Worm (Caenorhabditis elegans) whole organism, L1 larva: ENCODE measurements around the gene golg-4.

ENCODE experiments used
- C04F5.9 ChIP-seq: sonication (generic microtip); optimal IDR thresholded peaks from 2 replicates; lab custom pipeline; 2016; ENCODE audit warnings: missing genetic modification characterization, missing compliant biosample characterization
- Y116A8C.19 ChIP-seq: sonication (generic microtip); optimal IDR thresholded peaks from 2 replicates; lab custom pipeline; 2016; ENCODE audit warnings: missing compliant biosample characterization, missing genetic modification characterization, borderline replicate concordance
- alr-1 ChIP-seq: fragments of 200-800 bp; sonication (Bioruptor generic); optimal IDR thresholded peaks from 2 replicates; lab custom pipeline; 2018; ENCODE audit warnings: borderline replicate concordance, mild to moderate bottlenecking, missing genetic modification characterization, missing compliant biosample characterization
- blmp-1 ChIP-seq: fragments of 150-350 bp; optimal IDR thresholded peaks from 2 replicates; lab custom pipeline; 2014; ENCODE audit warnings: missing biosample characterization, missing genetic modification characterization
- ceh-82 ChIP-seq, 3 experiments: fragments of 150-350 bp in 1 of 3; sonication (generic microtip) in 2 of 3; optimal IDR thresholded peaks; 2 replicates each; lab custom pipeline; 2014 to 2017; ENCODE audit warnings: missing biosample characterization in 3 of 3, missing genetic modification characterization in 3 of 3
- ceh-88 ChIP-seq: fragments of 200-800 bp; sonication (Bioruptor generic); IDR thresholded peaks from 2 replicates; pipeline ENCODE4 v1.3.6; 2022; ENCODE audit warnings: missing genetic modification characterization, missing compliant biosample characterization
- ceh-90 ChIP-seq: sonication (generic microtip); optimal IDR thresholded peaks from 2 replicates; lab custom pipeline; 2016; ENCODE audit warnings: missing genetic modification characterization, missing compliant biosample characterization
- dpl-1 ChIP-seq, 3 experiments: fragments of 150-350 bp in 2 of 3; sonication (generic microtip) in 1 of 3; optimal IDR thresholded peaks; 2 replicates each; lab custom pipeline; 2014 to 2017; ENCODE audit warnings: missing biosample characterization in 3 of 3, missing genetic modification characterization in 3 of 3, missing genetic modification reagents in 3 of 3
- dsc-1 ChIP-seq: sonication (generic microtip); optimal IDR thresholded peaks from 2 replicates; lab custom pipeline; 2016; ENCODE audit warnings: mild to moderate bottlenecking, missing genetic modification characterization, missing compliant biosample characterization
- efl-1 ChIP-seq, 4 experiments: fragments of 150-350 bp; optimal IDR thresholded peaks in 3 of 4; peaks in 1 of 4; 1 replicate in 1 of 4; 2 replicates in 3 of 4; lab custom pipeline; 2014; ENCODE audit warnings: missing biosample characterization in 2 of 4, missing genetic modification characterization in 2 of 4, missing genetic modification reagents in 2 of 4
- elt-2 ChIP-seq: sonication (generic microtip); optimal IDR thresholded peaks from 2 replicates; lab custom pipeline; 2016; ENCODE audit warnings: missing genetic modification characterization, mild to moderate bottlenecking, inconsistent platforms, missing compliant biosample characterization, missing genetic modification reagents
- elt-3 ChIP-seq, 6 experiments: fragments of 150-350 bp in 1 of 6; sonication (generic microtip); optimal IDR thresholded peaks; 2 replicates each; lab custom pipeline; 2017 to 2018; ENCODE audit warnings: missing biosample characterization in 6 of 6, missing genetic modification characterization in 6 of 6, inconsistent platforms in 1 of 6
- fkh-10 ChIP-seq: sonication (generic microtip); optimal IDR thresholded peaks from 2 replicates; lab custom pipeline; 2017; ENCODE audit warnings: missing biosample characterization, missing genetic modification reagents, missing genetic modification characterization
- fos-1 ChIP-seq: fragments of 150-350 bp; optimal IDR thresholded peaks from 2 replicates; lab custom pipeline; 2014; ENCODE audit warnings: missing biosample characterization, missing genetic modification characterization
- hlh-17 ChIP-seq: fragments of 200-800 bp; sonication (Bioruptor generic); optimal IDR thresholded peaks from 2 replicates; lab custom pipeline; 2018; ENCODE audit warnings: missing genetic modification characterization, mild to moderate bottlenecking, missing compliant biosample characterization, moderate library complexity, borderline replicate concordance
- hlh-4 ChIP-seq: sonication (generic microtip); optimal IDR thresholded peaks from 2 replicates; lab custom pipeline; 2016; ENCODE audit warnings: mild to moderate bottlenecking, missing genetic modification characterization, missing compliant biosample characterization
- irx-1 ChIP-seq: sonication (generic microtip); optimal IDR thresholded peaks from 2 replicates; lab custom pipeline; 2016; ENCODE audit warnings: missing genetic modification characterization, missing compliant biosample characterization
- isw-1 ChIP-seq: fragments of 200-800 bp; sonication (Bioruptor generic); IDR thresholded peaks from 2 replicates; pipeline ENCODE4 v1.3.6; 2022; ENCODE audit warnings: missing genetic modification characterization, missing compliant biosample characterization
- lin-13 ChIP-seq: fragments of 150-350 bp; optimal IDR thresholded peaks from 2 replicates; lab custom pipeline; 2014; ENCODE audit warnings: missing biosample characterization, missing genetic modification reagents, missing genetic modification characterization
- lin-14 ChIP-seq: fragments of 200-800 bp; sonication (Bioruptor generic); optimal IDR thresholded peaks from 2 replicates; lab custom pipeline; 2018; ENCODE audit warnings: mild to moderate bottlenecking, missing genetic modification characterization, moderate library complexity, missing compliant biosample characterization
- lin-35 ChIP-seq, 2 experiments: fragments of 150-350 bp; optimal IDR thresholded peaks; 2 replicates each; lab custom pipeline; 2014; ENCODE audit warnings: missing biosample characterization in 2 of 2, missing genetic modification characterization in 2 of 2, missing genetic modification reagents in 2 of 2
- lin-39 ChIP-seq: fragments of 150-350 bp; optimal IDR thresholded peaks from 2 replicates; lab custom pipeline; 2014; ENCODE audit warnings: missing biosample characterization, missing genetic modification reagents, missing genetic modification characterization
- lsy-2 ChIP-seq, 2 experiments: fragments of 150-350 bp; optimal IDR thresholded peaks; 2 replicates each; lab custom pipeline; 2014; ENCODE audit warnings: missing biosample characterization in 2 of 2, missing genetic modification characterization in 2 of 2
- mab-9 ChIP-seq: fragments of 200-800 bp; sonication (Bioruptor generic); IDR thresholded peaks from 2 replicates; pipeline ENCODE4 v1.3.6; 2022; ENCODE audit warnings: missing genetic modification reagents, missing genetic modification characterization, missing compliant biosample characterization
- mef-2 ChIP-seq: fragments of 150-350 bp; optimal IDR thresholded peaks from 2 replicates; lab custom pipeline; 2014; ENCODE audit warnings: missing biosample characterization, missing genetic modification characterization
- nhr-11 ChIP-seq: fragments of 150-350 bp; optimal IDR thresholded peaks from 2 replicates; lab custom pipeline; 2014; ENCODE audit warnings: missing biosample characterization, missing genetic modification characterization
- nhr-12 ChIP-seq: sonication (generic microtip); optimal IDR thresholded peaks from 2 replicates; lab custom pipeline; 2017; ENCODE audit warnings: missing biosample characterization, missing genetic modification characterization
- nhr-19 ChIP-seq: fragments of 200-800 bp; sonication (Bioruptor generic); conservative IDR thresholded peaks from 2 replicates; pipeline ENCODE4 v1.3.6; 2022; ENCODE audit warnings: missing genetic modification characterization, missing compliant biosample characterization
- nhr-20 ChIP-seq: sonication (generic microtip); optimal IDR thresholded peaks from 2 replicates; lab custom pipeline; 2016; ENCODE audit warnings: mild to moderate bottlenecking, missing genetic modification characterization, missing compliant biosample characterization
- nhr-71 ChIP-seq: sonication (generic microtip); optimal IDR thresholded peaks from 2 replicates; lab custom pipeline; 2016; ENCODE audit warnings: mild to moderate bottlenecking, missing genetic modification characterization, moderate library complexity, missing compliant biosample characterization
- nhr-76 ChIP-seq: sonication (generic microtip); optimal IDR thresholded peaks from 2 replicates; lab custom pipeline; 2017; ENCODE audit warnings: missing biosample characterization, missing genetic modification characterization
- nhr-77 ChIP-seq: fragments of 150-350 bp; optimal IDR thresholded peaks from 2 replicates; lab custom pipeline; 2014; ENCODE audit warnings: missing biosample characterization, missing genetic modification characterization
- nhr-90 ChIP-seq: sonication (generic microtip); optimal IDR thresholded peaks from 2 replicates; lab custom pipeline; 2016; ENCODE audit warnings: mild to moderate bottlenecking, missing genetic modification characterization, missing compliant biosample characterization; ENCODE audit not compliant: poor library complexity
- pag-3 ChIP-seq: sonication (generic microtip); optimal IDR thresholded peaks from 2 replicates; lab custom pipeline; 2017; ENCODE audit warnings: missing genetic modification characterization, mild to moderate bottlenecking, missing compliant biosample characterization, antibody characterized with exemption, borderline replicate concordance; ENCODE audit not compliant: insufficient read depth
- pqm-1 ChIP-seq: sonication (generic microtip); optimal IDR thresholded peaks from 3 replicates; lab custom pipeline; 2017; ENCODE audit warnings: missing biosample characterization, missing genetic modification characterization
- snu-23 ChIP-seq: sonication (generic microtip); optimal IDR thresholded peaks from 2 replicates; lab custom pipeline; 2016; ENCODE audit warnings: missing genetic modification characterization, missing compliant biosample characterization
- sup-37 ChIP-seq: fragments of 200-800 bp; sonication (Bioruptor generic); optimal IDR thresholded peaks from 2 replicates; lab custom pipeline; 2018; ENCODE audit warnings: mild to moderate bottlenecking, missing genetic modification characterization, missing compliant biosample characterization
- swsn-7 ChIP-seq: sonication (generic microtip); optimal IDR thresholded peaks from 2 replicates; lab custom pipeline; 2016; ENCODE audit warnings: missing genetic modification characterization, missing compliant biosample characterization
- tbx-2 ChIP-seq: sonication (generic microtip); optimal IDR thresholded peaks from 2 replicates; lab custom pipeline; 2016; ENCODE audit warnings: missing genetic modification characterization, missing compliant biosample characterization
- unc-130 ChIP-seq: fragments of 150-350 bp; optimal IDR thresholded peaks from 2 replicates; lab custom pipeline; 2017; ENCODE audit warnings: missing biosample characterization, missing genetic modification characterization, inconsistent platforms
- unc-86 ChIP-seq: sonication (generic microtip); optimal IDR thresholded peaks from 2 replicates; lab custom pipeline; 2016; ENCODE audit warnings: missing genetic modification characterization, missing compliant biosample characterization
- unc-98 ChIP-seq: fragments of 200-800 bp; sonication (Bioruptor generic); IDR thresholded peaks from 2 replicates; pipeline ENCODE4 v1.3.6; 2022; ENCODE audit warnings: missing genetic modification characterization, missing compliant biosample characterization
- vab-15 ChIP-seq: sonication (generic microtip); optimal IDR thresholded peaks from 2 replicates; lab custom pipeline; 2017; ENCODE audit warnings: missing genotype, mild to moderate bottlenecking, missing genetic modification characterization, missing compliant biosample characterization
- xbp-1 ChIP-seq: sonication (generic microtip); optimal IDR thresholded peaks from 2 replicates; lab custom pipeline; 2016; ENCODE audit warnings: missing genetic modification characterization, missing compliant biosample characterization
- zip-4 ChIP-seq: fragments of 200-800 bp; sonication (Bioruptor generic); optimal IDR thresholded peaks from 2 replicates; lab custom pipeline; 2018; ENCODE audit warnings: mild to moderate bottlenecking, missing genetic modification characterization, moderate library complexity, missing compliant biosample characterization

Gene golg-4

DNA sequence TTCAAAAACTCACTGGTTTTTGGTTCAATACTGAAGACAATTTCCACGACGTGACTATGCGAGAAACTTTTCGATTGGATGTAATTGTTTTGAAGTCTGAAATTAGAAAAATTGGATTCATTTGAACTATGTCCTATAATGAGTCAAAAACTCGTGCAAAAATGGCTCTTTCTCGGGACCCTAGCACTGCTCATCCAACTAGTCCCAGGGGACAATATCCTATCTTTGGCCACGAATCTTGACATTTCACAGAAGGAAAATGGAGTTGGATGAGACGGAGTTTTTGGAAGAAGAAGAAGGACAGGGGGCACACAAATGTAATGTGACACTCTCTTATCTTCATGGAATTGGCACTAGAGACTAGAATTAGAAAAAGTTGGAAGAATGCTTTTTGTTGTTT is 23.5 kb upstream of the golg-4 start:
- no peak for TF ChIP-seq nhr-11 (tag; lab: Kevin White, UChicago)
- TF ChIP-seq alr-1 (tag; lab: Kevin White, UChicago): no peak
- TF ChIP-seq tbx-2 (tag; lab: Kevin White, UChicago): peak; percentile 19
- peak; percentile 44 for TF ChIP-seq lin-14

ce11 chrIII:3382465-3382864 is 22.9 kb upstream of the golg-4 start:
- TF ChIP-seq Y116A8C.19 (tag; lab: Kevin White, UChicago) (no peak), pqm-1 (tag; lab: Kevin White, UChicago) (no peak), lin-39 (no peak), isw-1 (GFP tag; lab: Robert Waterston, UW) (no peak), swsn-7 (tag; lab: Kevin White, UChicago) (no peak), nhr-19 (no peak), blmp-1 (no peak), mef-2 (tag; lab: Kevin White, UChicago) (no peak), nhr-76 (tag; lab: Kevin White, UChicago) (no peak), dpl-1 (GFP tag; optimal IDR thresholded peaks at IDR 0.05; lab: Kevin White, UChicago) (no peak), unc-130 (tag; lab: Kevin White, UChicago) (no peak), fos-1 (tag; lab: Kevin White, UChicago) (no peak), sup-37 (GFP tag; lab: Kevin White, UChicago) (no peak), fkh-10 (GFP tag; lab: Kevin White, UChicago) (no peak)

DNA sequence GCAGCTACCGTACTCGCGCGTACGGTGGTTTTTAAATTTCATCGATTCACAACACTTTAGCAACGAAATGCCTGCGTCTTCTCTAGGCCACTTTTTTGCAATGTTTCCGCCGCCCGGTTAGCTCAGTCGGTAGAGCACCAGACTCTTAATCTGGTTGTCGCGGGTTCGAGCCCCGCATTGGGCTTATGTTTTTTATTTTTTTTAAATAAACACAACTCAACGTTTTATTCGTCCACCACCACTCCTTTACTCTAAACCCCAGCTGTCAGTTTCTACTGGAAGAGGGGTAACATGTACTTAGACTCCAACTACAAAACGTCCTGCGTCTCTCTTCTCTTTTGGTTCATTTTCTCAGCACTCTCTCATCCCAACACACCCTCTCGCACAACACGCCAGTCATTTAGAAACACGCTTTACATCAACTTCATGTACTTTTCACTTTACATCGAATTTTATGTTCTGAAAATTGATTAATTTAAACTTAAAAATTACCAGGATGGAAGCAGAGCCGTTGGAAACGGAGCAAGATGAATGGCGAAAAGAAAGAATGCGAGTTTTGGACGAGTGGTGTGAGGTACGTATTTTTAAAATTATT is 15.8 kb upstream of the golg-4 start, which contains the start of the genes elmd-1 and hecw-1:
Gene elmd-1 (plus strand): TSS at position 494 of the 595 bp plus-strand sequence.
Gene hecw-1 (minus strand): TSS at position 545 of the 595 bp plus-strand sequence.
- TF ChIP-seq dpl-1 (GFP tag; optimal IDR thresholded peaks at IDR 0.05; lab: Kevin White, UChicago) (peak in 1 of 3 experiments; percentile 38), ceh-82 (tag; optimal IDR thresholded peaks at IDR 0.05; lab: Kevin White, UChicago) (peak in 1 of 3 experiments; percentile 17), swsn-7 (tag; lab: Kevin White, UChicago) (peak; percentile 60), hlh-17 (GFP tag; lab: Kevin White, UChicago) (no peak), nhr-90 (tag; lab: Kevin White, UChicago) (peak; percentile 64), pag-3 (no peak), xbp-1 (tag; lab: Kevin White, UChicago) (peak; percentile 52), zip-4 (GFP tag; lab: Kevin White, UChicago) (peak; percentile 41), elt-2 (tag; lab: Kevin White, UChicago) (peak; percentile 41), tbx-2 (tag; lab: Kevin White, UChicago) (peak; percentile 54), unc-98 (GFP tag; lab: Robert Waterston, UW) (0 out of 2 replicates have a peak, but pooled peaks have one; percentile 18), nhr-12 (tag; lab: Kevin White, UChicago) (no peak), vab-15 (tag; lab: Kevin White, UChicago) (no peak), ceh-88 (peak; percentile 25; the same call in 1 of the 2 replicates), elt-3 (tag; optimal IDR thresholded peaks at IDR 0.05; lab: Kevin White, UChicago) (no peak), lin-35 (GFP tag; optimal IDR thresholded peaks at IDR 0.05; lab: Kevin White, UChicago) (peak; percentile 20 to 64), isw-1 (GFP tag; lab: Robert Waterston, UW) (peak; percentile 17), ceh-90 (tag; lab: Kevin White, UChicago) (no peak), nhr-19 (peak; percentile 64), unc-86 (tag; lab: Kevin White, UChicago) (peak; percentile 45), lin-14 (peak; percentile 66), C04F5.9 (tag; lab: Kevin White, UChicago) (peak; percentile 28), dsc-1 (tag; lab: Kevin White, UChicago) (peak; percentile 65), nhr-71 (tag; lab: Kevin White, UChicago) (peak; percentile 66), efl-1 (optimal IDR thresholded peaks at IDR 0.05; lab: Kevin White, UChicago) (peak; percentile 40 to 50), efl-1 (GFP tag; optimal IDR thresholded peaks at IDR 0.05 in 1 of 2; lab: Kevin White, UChicago) (peak in 1 of 2 experiments; percentile 87), mab-9 (GFP tag; lab: Robert Waterston, UW) (no peak), sup-37 (GFP tag; lab: Kevin White, UChicago) (no peak), fos-1 (tag; lab: Kevin White, UChicago) (peak; percentile 1), nhr-20 (peak; percentile 56), hlh-4 (tag; lab: Kevin White, UChicago) (no peak), lsy-2 (tag; optimal IDR thresholded peaks at IDR 0.05; lab: Kevin White, UChicago) (peak; percentile 14 to 55), snu-23 (GFP tag; lab: Kevin White, UChicago) (peak; percentile 69), mef-2 (tag; lab: Kevin White, UChicago) (no peak), nhr-77 (tag; lab: Kevin White, UChicago) (peak; percentile 14), irx-1 (tag; lab: Kevin White, UChicago) (peak; percentile 19), lin-13 (GFP tag; lab: Kevin White, UChicago) (peak; percentile 31)
